Fruit fly (Drosophila melanogaster) S2 (cell line): ENCODE data around the gene CG31141.

Source experiments
- CG8478 ChIP-seq: fragments of >200 bp; optimal IDR thresholded peaks from 2 replicates; lab custom pipeline; 2018
- CTCF ChIP-seq, 2 experiments: fragments of >200 bp; optimal IDR thresholded peaks; 2 replicates each; lab custom pipeline; 2018

DNA sequence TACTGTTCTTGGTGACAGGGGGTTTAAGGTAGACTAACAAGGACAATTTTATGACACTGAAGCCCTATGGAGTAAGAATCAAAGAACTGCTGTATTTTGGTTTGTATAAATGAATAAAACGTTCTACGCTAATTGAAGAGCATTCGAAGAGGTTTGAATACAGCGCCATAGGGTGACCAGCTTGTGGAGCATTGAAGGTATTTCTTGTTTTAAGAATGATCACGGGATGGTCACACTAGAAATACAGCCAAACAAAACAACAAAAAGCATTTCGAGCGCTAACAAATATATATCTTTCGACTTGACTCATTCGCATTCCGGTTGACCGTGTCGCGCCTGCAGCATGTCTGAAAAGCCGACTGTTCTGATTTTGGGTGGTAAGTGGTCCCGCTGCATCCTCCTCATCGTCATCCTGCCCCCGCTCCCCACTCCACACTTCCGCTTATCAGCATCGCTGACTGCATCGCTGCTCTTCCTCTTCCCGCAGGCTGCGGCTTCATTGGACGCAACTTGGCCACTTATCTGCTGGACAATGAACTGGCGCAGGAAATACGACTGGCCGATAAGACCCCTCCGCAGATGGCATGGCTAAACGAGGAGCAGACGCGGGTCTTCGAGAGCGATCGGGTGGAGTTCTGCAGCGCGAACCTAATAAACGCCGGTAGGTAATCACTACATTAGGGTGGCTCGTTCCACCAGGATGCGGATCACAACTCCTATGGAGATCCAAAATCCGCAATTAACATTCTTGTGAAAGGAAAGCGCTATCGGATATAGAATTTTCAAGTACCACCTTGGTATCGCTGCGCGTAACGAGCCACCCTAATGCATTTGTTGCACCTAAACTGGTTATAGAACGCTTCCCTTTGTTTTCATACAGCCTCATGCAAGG, 10.8 kb downstream of the CG31141 start, which contains the start of gene CG5854:
- TF ChIP-seq CG8478 = no peak
- no peak for TF ChIP-seq CTCF (optimal IDR thresholded peaks at IDR 0.05; lab: Kevin White, UChicago)
